Fruit fly (Drosophila melanogaster) whole organism, prepupa: ENCODE measurements around the gene CG42335.

Experiments
- Blimp-1 ChIP-seq: fragments of 200-800 bp; sonication (Bioruptor generic); optimal IDR thresholded peaks from 3 replicates; lab custom pipeline; 2017; ENCODE audit warnings: missing biosample characterization, missing genetic modification characterization, mild to moderate bottlenecking, moderate library complexity, missing genetic modification reagents
- CG15336 ChIP-seq: fragments of 200-800 bp; sonication (Bioruptor generic); IDR thresholded peaks from 2 replicates; pipeline ENCODE4 v1.3.6; 2022; ENCODE audit warnings: missing biosample characterization, missing genetic modification characterization
- CG1621 ChIP-seq: fragments of 200-800 bp; sonication (Bioruptor generic); optimal IDR thresholded peaks from 3 replicates; lab custom pipeline; 2018; ENCODE audit warnings: missing biosample characterization, mild to moderate bottlenecking, missing genetic modification characterization
- CG3032 ChIP-seq: fragments of 200-800 bp; optimal IDR thresholded peaks from 2 replicates; lab custom pipeline; 2019; ENCODE audit warnings: missing biosample characterization, mild to moderate bottlenecking, missing genetic modification characterization, moderate library complexity
- CG34406 ChIP-seq: fragments of 200-800 bp; sonication (Bioruptor generic); optimal IDR thresholded peaks from 3 replicates; lab custom pipeline; 2016; ENCODE audit warnings: missing biosample characterization, missing genetic modification characterization
- CG6792 ChIP-seq: fragments of 200-800 bp; sonication (Bioruptor generic); optimal IDR thresholded peaks from 3 replicates; lab custom pipeline; 2016; ENCODE audit warnings: missing biosample characterization, missing genetic modification characterization
- Eip75B ChIP-seq: fragments of 200-800 bp; sonication (Bioruptor generic); optimal IDR thresholded peaks from 3 replicates; lab custom pipeline; 2016; ENCODE audit warnings: missing biosample characterization, missing genetic modification characterization
- Ets96B ChIP-seq: fragments of 200-800 bp; optimal IDR thresholded peaks from 2 replicates; lab custom pipeline; 2019; ENCODE audit warnings: missing biosample characterization, mild to moderate bottlenecking, missing genetic modification characterization, moderate library complexity
- Hr38 ChIP-seq: sonication (Bioruptor generic); optimal IDR thresholded peaks from 2 replicates; lab custom pipeline; 2016; ENCODE audit warnings: missing biosample characterization, missing genetic modification characterization
- Hr39 ChIP-seq: fragments of 200-800 bp; sonication (Bioruptor generic); optimal IDR thresholded peaks from 2 replicates; lab custom pipeline; 2016; ENCODE audit warnings: missing biosample characterization, missing genetic modification characterization
- Hr4 ChIP-seq: fragments of 200-800 bp; sonication (Bioruptor generic); optimal IDR thresholded peaks from 3 replicates; lab custom pipeline; 2016; ENCODE audit warnings: missing biosample characterization, missing genetic modification characterization
- Sox102F ChIP-seq: fragments of 200-800 bp; sonication (Bioruptor generic); optimal IDR thresholded peaks from 2 replicates; lab custom pipeline; 2016; ENCODE audit warnings: missing biosample characterization, mild to moderate bottlenecking, missing genetic modification characterization
- Sox14 ChIP-seq: fragments of 200-800 bp; sonication (Bioruptor generic); optimal IDR thresholded peaks from 3 replicates; lab custom pipeline; 2016; ENCODE audit warnings: missing biosample characterization, missing genetic modification characterization
- pdm3 ChIP-seq: fragments of 200-800 bp; sonication (Bioruptor generic); optimal IDR thresholded peaks from 3 replicates; lab custom pipeline; 2016; ENCODE audit warnings: missing biosample characterization, missing genetic modification characterization

dm6 chr3R:21793760-21794159 is 35.2 kb downstream of the CG42335 start:
- TF ChIP-seq Hr4 (GFP tag; lab: Kevin White, UChicago) (no peak), pdm3 (GFP tag; lab: Kevin White, UChicago) (no peak), CG1621 (no peak), Eip75B (GFP tag; lab: Kevin White, UChicago) (no peak), Blimp-1 (GFP tag; lab: Kevin White, UChicago) (no peak), CG34406 (GFP tag; lab: Kevin White, UChicago) (no peak), Hr38 (GFP tag; lab: Kevin White, UChicago) (no peak), Ets96B (tag; lab: Kevin White, UChicago) (no peak), Sox14 (GFP tag; lab: Kevin White, UChicago) (no peak), CG6792 (no peak), CG15336 (GFP tag; lab: Robert Waterston, UW) (no peak), Hr39 (no peak), CG3032 (tag; lab: Kevin White, UChicago) (no peak), Sox102F (GFP tag; lab: Kevin White, UChicago) (no peak)
